Fruit fly (Drosophila melanogaster): ENCODE measurements around the gene mip130.

Gene mip130

dm6 chrX:1877107-1877736 lies 30.8 kb upstream of the mip130 start, which contains the start of the genes CG14817 and CG14805 (continued):
- TF ChIP-seq Dip3 (GFP tag; optimal IDR thresholded peaks at IDR 0.05): no peak
- TF ChIP-seq CG7839 (tag; optimal IDR thresholded peaks at IDR 0.05): peak; percentile 66
- TF ChIP-seq NC2β (GFP tag; optimal IDR thresholded peaks at IDR 0.05): peak; percentile 65
- peak; percentile 93 for TF ChIP-seq CG7987 (GFP tag; optimal IDR thresholded peaks at IDR 0.05)
- no peak for TF ChIP-seq CG3407 (GFP tag; optimal IDR thresholded peaks at IDR 0.05)
- TF ChIP-seq dysf (GFP tag; IDR thresholded peaks at IDR 0.05): peak; percentile 53; the same call in 1 of the 3 replicates
- no peak for TF ChIP-seq Myb (GFP tag; optimal IDR thresholded peaks at IDR 0.05)
- no peak for TF ChIP-seq CG7963 (GFP tag; IDR thresholded peaks at IDR 0.05; ENCODE audit: partially characterized antibody)
- TF ChIP-seq onecut (GFP tag; IDR thresholded peaks at IDR 0.05): peak; percentile 76
- TF ChIP-seq Blimp-1 (GFP tag; optimal IDR thresholded peaks at IDR 0.05): no peak
- peak; percentile 70 for TF ChIP-seq CG13287 (GFP tag; IDR thresholded peaks at IDR 0.05; ENCODE audit: partially characterized antibody)
- TF ChIP-seq Dref (GFP tag; IDR thresholded peaks at IDR 0.05): peak; percentile 78
- no peak for TF ChIP-seq gt (GFP tag; IDR thresholded peaks at IDR 0.05)
- TF ChIP-seq corto (GFP tag; optimal IDR thresholded peaks at IDR 0.05): no peak
- TF ChIP-seq gem (tag; optimal IDR thresholded peaks at IDR 0.05): no peak
- TF ChIP-seq Lhr (GFP tag; optimal IDR thresholded peaks at IDR 0.05): peak; percentile 50
- no peak for TF ChIP-seq CG18764 (GFP tag; optimal IDR thresholded peaks at IDR 0.05)
- TF ChIP-seq Dll (GFP tag; IDR thresholded peaks at IDR 0.05; ENCODE audit: partially characterized antibody): peak; percentile 55; the same call in 2 of the 4 replicates
- 0 out of 2 replicates have a peak, but pooled peaks have one; percentile 49 for TF ChIP-seq sna (GFP tag; IDR thresholded peaks at IDR 0.05; ENCODE audit: partially characterized antibody)
- no peak for TF ChIP-seq Gsc (GFP tag; IDR thresholded peaks at IDR 0.05)
- no peak for TF ChIP-seq pros (GFP tag; optimal IDR thresholded peaks at IDR 0.05)
- TF ChIP-seq BEAF-32 (GFP tag; optimal IDR thresholded peaks at IDR 0.05): peak; percentile 70
- no peak for TF ChIP-seq Dfd (GFP tag; optimal IDR thresholded peaks at IDR 0.05)
- TF ChIP-seq lola (GFP tag; optimal IDR thresholded peaks at IDR 0.05): peak in 1 of 3 experiments; percentile 20
- TF ChIP-seq Nf-YC (tag; optimal IDR thresholded peaks at IDR 0.05): peak; percentile 67
- peak; percentile 91 for TF ChIP-seq Ets65A (GFP tag)
- TF ChIP-seq scrt (GFP tag; optimal IDR thresholded peaks at IDR 0.05): peak; percentile 76
- TF ChIP-seq CG31441 (GFP tag; IDR thresholded peaks at IDR 0.05): peak; percentile 75
- peak; percentile 77; the same call in 2 of the 3 replicates for TF ChIP-seq CG11456 (GFP tag; IDR thresholded peaks at IDR 0.05)
- no peak for TF ChIP-seq Nf-YA (GFP tag; IDR thresholded peaks at IDR 0.05)
- peak; percentile 87 for TF ChIP-seq BtbVII (GFP tag; optimal IDR thresholded peaks at IDR 0.05)
- TF ChIP-seq Xrp1 (GFP tag; IDR thresholded peaks at IDR 0.05): 0 out of 2 replicates have a peak, but pooled peaks have one; percentile 9
- peak; percentile 51; the same call in 1 of the 3 replicates for TF ChIP-seq zfh1 (GFP tag; IDR thresholded peaks at IDR 0.05)
- TF ChIP-seq Opbp (GFP tag; IDR thresholded peaks at IDR 0.05; ENCODE audit: partially characterized antibody): peak; percentile 70
- no peak for TF ChIP-seq bab2 (GFP tag; optimal IDR thresholded peaks at IDR 0.05)
- no peak for TF ChIP-seq cas (GFP tag; IDR thresholded peaks at IDR 0.05)
- peak; percentile 56 for TF ChIP-seq kni (GFP tag; optimal IDR thresholded peaks at IDR 0.05)
- no peak for TF ChIP-seq CG4820 (GFP tag; optimal IDR thresholded peaks at IDR 0.05)
- no peak for TF ChIP-seq ttk (GFP tag; IDR thresholded peaks at IDR 0.05)
- TF ChIP-seq MBD-R2 (GFP tag; IDR thresholded peaks at IDR 0.05): peak; percentile 75
- peak; percentile 93 for TF ChIP-seq YL-1 (GFP tag; optimal IDR thresholded peaks at IDR 0.05)
- peak; percentile 18 for TF ChIP-seq Bdp1 (GFP tag; optimal IDR thresholded peaks at IDR 0.05)
- TF ChIP-seq CG9932 (GFP tag; IDR thresholded peaks at IDR 0.05): no peak; the same call in 1 of the 2 replicates
- TF ChIP-seq pnt (GFP tag; optimal IDR thresholded peaks at IDR 0.05): no peak
- TF ChIP-seq p53 (GFP tag; optimal IDR thresholded peaks at IDR 0.05): no peak
- peak; percentile 38 for TF ChIP-seq cwo (GFP tag; optimal IDR thresholded peaks at IDR 0.05)
- no peak for TF ChIP-seq Neu2 (GFP tag; optimal IDR thresholded peaks at IDR 0.05; ENCODE audit: borderline replicate concordance)
- TF ChIP-seq CG4854 (GFP tag; optimal IDR thresholded peaks at IDR 0.05): peak; percentile 48
- no peak for TF ChIP-seq lilli (GFP tag; optimal IDR thresholded peaks at IDR 0.05)
